Worm (Caenorhabditis elegans) whole organism, L3 larva: ENCODE data around the gene degl-2.

Experiments
- egl-27 ChIP-seq: sonication (generic microtip); optimal IDR thresholded peaks from 4 replicates; lab custom pipeline; 2017; ENCODE audit warnings: missing biosample characterization, missing genetic modification reagents, missing genetic modification characterization
- lin-15B ChIP-seq: fragments of 150-350 bp; optimal IDR thresholded peaks from 2 replicates; lab custom pipeline; 2014; ENCODE audit warnings: missing biosample characterization, missing genetic modification characterization
- lsy-12 ChIP-seq: sonication (generic microtip); optimal IDR thresholded peaks from 2 replicates; lab custom pipeline; 2016; ENCODE audit warnings: mild to moderate bottlenecking, missing genetic modification characterization, missing compliant biosample characterization
- mml-1 ChIP-seq: fragments of 150-350 bp; sonication (generic microtip); optimal IDR thresholded peaks from 3 replicates; lab custom pipeline; 2014; ENCODE audit warnings: missing biosample characterization, missing genetic modification characterization
- nhr-12 ChIP-seq: fragments of 150-350 bp; optimal IDR thresholded peaks from 2 replicates; lab custom pipeline; 2014; ENCODE audit warnings: missing biosample characterization, missing genetic modification characterization
- nhr-237 ChIP-seq: fragments of 150-350 bp; optimal IDR thresholded peaks from 2 replicates; lab custom pipeline; 2014; ENCODE audit warnings: missing biosample characterization, missing genetic modification characterization
- pqm-1 ChIP-seq: fragments of 150-350 bp; optimal IDR thresholded peaks from 2 replicates; lab custom pipeline; 2017; ENCODE audit warnings: missing biosample characterization, missing genetic modification characterization, inconsistent platforms
- skn-1 ChIP-seq: fragments of 150-350 bp; optimal IDR thresholded peaks from 2 replicates; lab custom pipeline; 2014; ENCODE audit warnings: missing biosample characterization, missing genetic modification characterization
- snpc-4 ChIP-seq: fragments of 150-350 bp; optimal IDR thresholded peaks from 2 replicates; lab custom pipeline; 2014; ENCODE audit warnings: missing biosample characterization, missing genetic modification characterization
- ztf-4 ChIP-seq: fragments of 150-350 bp; optimal IDR thresholded peaks from 2 replicates; lab custom pipeline; 2014; ENCODE audit warnings: missing biosample characterization, missing genetic modification characterization

DNA sequence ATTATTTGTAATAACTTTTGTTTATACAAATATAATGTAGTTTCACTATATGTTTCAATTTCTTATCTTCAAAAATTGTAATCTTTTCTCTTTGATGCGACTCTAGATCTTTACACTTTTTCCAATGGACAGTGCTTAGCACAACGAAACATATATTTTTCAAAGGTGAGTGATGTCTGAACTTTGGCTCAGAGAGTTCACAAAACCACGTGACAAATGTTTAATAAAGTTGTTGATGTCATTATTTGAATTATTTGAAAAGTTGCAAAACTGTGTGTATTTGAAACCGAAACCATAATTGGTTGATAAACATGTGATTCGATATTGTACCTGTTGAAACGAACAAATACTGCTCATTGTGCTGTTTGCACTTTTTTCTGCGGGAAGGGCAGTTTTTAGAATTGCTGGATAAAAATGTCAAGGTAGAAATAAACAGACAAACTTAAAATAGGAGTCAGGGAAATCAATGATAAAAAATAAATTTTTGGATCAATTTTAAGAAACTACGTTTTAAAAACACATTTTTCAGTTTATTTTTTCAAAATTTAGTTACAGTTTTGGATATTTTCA lies 24.9 kb downstream of the degl-2 start:
- TF ChIP-seq mml-1 (tag; lab: Kevin White, UChicago) (no peak), snpc-4 (tag; lab: Kevin White, UChicago) (no peak), lin-15B (no peak), nhr-12 (tag; lab: Kevin White, UChicago) (no peak), egl-27 (tag; lab: Kevin White, UChicago) (no peak), pqm-1 (tag; lab: Kevin White, UChicago) (peak; percentile 82), ztf-4 (tag; lab: Kevin White, UChicago) (no peak), nhr-237 (tag; lab: Kevin White, UChicago) (no peak), lsy-12 (tag; lab: Kevin White, UChicago) (no peak), skn-1 (no peak)
